Fruit fly (Drosophila melanogaster): Measurements from ENCODE around the gene CG13606.

DNA sequence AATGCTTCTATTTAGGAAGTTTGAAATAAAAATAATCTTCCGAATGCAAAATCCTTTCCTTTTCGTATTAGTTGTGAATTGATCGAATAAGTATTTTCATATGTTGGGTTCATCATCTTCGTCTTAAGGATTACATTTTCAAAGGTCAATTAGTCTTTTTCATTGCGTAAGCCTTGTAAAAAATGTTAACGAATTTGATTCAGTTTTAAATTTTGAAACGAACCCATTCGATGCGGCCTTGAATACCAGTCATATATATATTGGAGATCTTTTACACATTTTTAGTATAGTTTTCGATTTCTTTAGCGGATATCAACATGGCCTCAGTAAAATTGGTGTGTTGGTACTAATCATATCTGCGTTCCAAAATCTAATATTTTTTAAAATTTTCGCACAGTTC, 56.2 kb downstream of the CG13606 start, which contains the start of gene Acp95EF:
- TF ChIP-seq Sin3A (optimal IDR thresholded peaks at IDR 0.05) (no peak), CG4854 (GFP tag; optimal IDR thresholded peaks at IDR 0.05) (no peak), Dfd (GFP tag; optimal IDR thresholded peaks at IDR 0.05) (no peak), psq (GFP tag; optimal IDR thresholded peaks at IDR 0.05) (no peak), ato (GFP tag; IDR thresholded peaks at IDR 0.05; ENCODE audit: partially characterized antibody) (no peak), CG14860 (GFP tag; IDR thresholded peaks at IDR 0.05; ENCODE audit: partially characterized antibody) (no peak), kay (GFP tag; optimal IDR thresholded peaks at IDR 0.05) (no peak)

Data from whole organism, embryonic.